Fruit fly (Drosophila melanogaster) whole organism, embryonic: ENCODE measurements around the gene kin17.

Experiments used
- Atf6 ChIP-seq: fragments of 200-800 bp; sonication (Bioruptor generic); IDR thresholded peaks from 2 replicates; pipeline ENCODE4 v1.3.6; 2022; ENCODE audit warnings: missing biosample characterization, missing genetic modification characterization
- BEAF-32 ChIP-seq: fragments of 200-800 bp; sonication (Bioruptor generic); optimal IDR thresholded peaks from 3 replicates; lab custom pipeline; 2017; ENCODE audit warnings: missing biosample characterization, missing genetic modification characterization, mild to moderate bottlenecking, moderate library complexity, missing genetic modification reagents
- CG10431 ChIP-seq: fragments of 200-800 bp; sonication (Bioruptor generic); optimal IDR thresholded peaks from 3 replicates; lab custom pipeline; 2018; ENCODE audit warnings: missing biosample characterization, mild to moderate bottlenecking, missing genetic modification characterization
- CG10565 ChIP-seq: fragments of 200-800 bp; sonication (Bioruptor generic); optimal IDR thresholded peaks from 3 replicates; lab custom pipeline; 2016; ENCODE audit warnings: missing biosample characterization, mild to moderate bottlenecking, missing genetic modification characterization
- CG10959 ChIP-seq: fragments of 200-800 bp; sonication (Bioruptor generic); IDR thresholded peaks from 2 replicates; pipeline ENCODE4 v1.3.6; 2022; ENCODE audit warnings: missing biosample characterization, missing genetic modification characterization
- CG12659 ChIP-seq: fragments of 200-800 bp; sonication (Bioruptor generic); optimal IDR thresholded peaks from 3 replicates; lab custom pipeline; 2017; ENCODE audit warnings: mild to moderate bottlenecking, missing biosample characterization, missing genetic modification reagents, missing genetic modification characterization
- CG13775 ChIP-seq: fragments of 200-800 bp; sonication (Bioruptor generic); optimal IDR thresholded peaks from 3 replicates; lab custom pipeline; 2017; ENCODE audit warnings: missing biosample characterization, mild to moderate bottlenecking, missing genetic modification characterization
- CG13894 ChIP-seq: fragments of 200-800 bp; sonication (Bioruptor generic); optimal IDR thresholded peaks from 3 replicates; lab custom pipeline; 2018; ENCODE audit warnings: missing biosample characterization, mild to moderate bottlenecking, missing genetic modification characterization, moderate library complexity
- CG14710 ChIP-seq: fragments of 200-800 bp; sonication (Bioruptor generic); optimal IDR thresholded peaks from 3 replicates; lab custom pipeline; 2019; ENCODE audit warnings: missing biosample characterization, mild to moderate bottlenecking, missing genetic modification characterization, moderate library complexity
- CG1529 ChIP-seq: fragments of 200-800 bp; sonication (Bioruptor generic); optimal IDR thresholded peaks from 3 replicates; lab custom pipeline; 2018; ENCODE audit warnings: missing biosample characterization, missing genetic modification characterization
- CG16813 ChIP-seq: fragments of 200-800 bp; sonication (Bioruptor generic); IDR thresholded peaks from 3 replicates; pipeline ENCODE4 v1.3.6; 2022; ENCODE audit warnings: missing biosample characterization, missing genetic modification characterization; ENCODE audit not compliant: partially characterized antibody
- CG17612 ChIP-seq: fragments of 200-800 bp; sonication (Bioruptor generic); IDR thresholded peaks from 2 replicates; pipeline ENCODE4 v1.3.6; 2022; ENCODE audit warnings: missing biosample characterization, missing genetic modification characterization
- CG18599 ChIP-seq: fragments of 200-800 bp; sonication (Bioruptor generic); optimal IDR thresholded peaks from 3 replicates; lab custom pipeline; 2017; ENCODE audit warnings: missing biosample characterization, missing genetic modification characterization, mild to moderate bottlenecking, moderate library complexity, missing genetic modification reagents
- CG2199 ChIP-seq: fragments of 200-800 bp; sonication (Bioruptor generic); IDR thresholded peaks from 3 replicates; pipeline ENCODE4 v1.3.6; 2022; ENCODE audit warnings: missing biosample characterization, missing genetic modification characterization
- CG3163 ChIP-seq: fragments of 200-800 bp; sonication (Bioruptor generic); optimal IDR thresholded peaks from 3 replicates; lab custom pipeline; 2016; ENCODE audit warnings: missing biosample characterization, missing genetic modification characterization
- CG33557 ChIP-seq: fragments of 200-800 bp; sonication (Bioruptor generic); optimal IDR thresholded peaks from 2 replicates; lab custom pipeline; 2019; ENCODE audit warnings: missing biosample characterization, mild to moderate bottlenecking, missing genetic modification characterization, moderate library complexity
- CG34224 ChIP-seq: fragments of 200-800 bp; sonication (Bioruptor generic); IDR thresholded peaks from 3 replicates; pipeline ENCODE4 v1.3.6; 2022; ENCODE audit warnings: missing biosample characterization, missing genetic modification characterization; ENCODE audit not compliant: partially characterized antibody
- CG34376 ChIP-seq: fragments of 200-800 bp; sonication (Bioruptor generic); optimal IDR thresholded peaks from 2 replicates; lab custom pipeline; 2018; ENCODE audit warnings: missing biosample characterization, mild to moderate bottlenecking, missing genetic modification characterization
- CG6689 ChIP-seq: fragments of 200-800 bp; sonication (Bioruptor generic); IDR thresholded peaks from 2 replicates; pipeline ENCODE4 v1.3.6; 2022; ENCODE audit warnings: missing biosample characterization, missing genetic modification characterization
- CG6791 ChIP-seq: fragments of 200-800 bp; sonication (Bioruptor generic); IDR thresholded peaks from 3 replicates; pipeline ENCODE4 v1.3.6; 2022; ENCODE audit warnings: missing biosample characterization, missing genetic modification characterization; ENCODE audit not compliant: partially characterized antibody
- CG7372 ChIP-seq: fragments of 200-800 bp; sonication (Bioruptor generic); IDR thresholded peaks from 2 replicates; pipeline ENCODE4 v1.3.6; 2022; ENCODE audit warnings: missing biosample characterization, missing genetic modification characterization
- CkIIα-i1 ChIP-seq: fragments of 200-800 bp; sonication (Bioruptor generic); IDR thresholded peaks from 2 replicates; pipeline ENCODE4 v1.3.6; 2022; ENCODE audit warnings: missing biosample characterization, missing genetic modification characterization
- Ets65A ChIP-seq: fragments of 200-800 bp; sonication (Bioruptor generic); peaks from one replicate; lab custom pipeline; 2016; ENCODE audit warnings: missing biosample characterization, missing genetic modification characterization
- Fer1 ChIP-seq: fragments of 200-800 bp; sonication (Bioruptor generic); optimal IDR thresholded peaks from 2 replicates; lab custom pipeline; 2017; ENCODE audit warnings: missing biosample characterization, mild to moderate bottlenecking, missing genetic modification characterization
- HLHmδ ChIP-seq: fragments of 200-800 bp; sonication (Bioruptor generic); optimal IDR thresholded peaks from 2 replicates; lab custom pipeline; 2018; ENCODE audit warnings: missing biosample characterization, mild to moderate bottlenecking, missing genetic modification characterization, moderate library complexity
- Hmx ChIP-seq: fragments of 200-800 bp; sonication (Bioruptor generic); optimal IDR thresholded peaks from 2 replicates; lab custom pipeline; 2016; ENCODE audit warnings: missing biosample characterization, missing genetic modification characterization
- Kr ChIP-seq: fragments of 200-800 bp; sonication (Bioruptor generic); optimal IDR thresholded peaks from 2 replicates; lab custom pipeline; 2017; ENCODE audit warnings: missing biosample characterization, mild to moderate bottlenecking, missing genetic modification characterization
- Med ChIP-seq: fragments of 200-800 bp; sonication (Bioruptor generic); peaks from one replicate; lab custom pipeline; 2016; ENCODE audit warnings: missing biosample characterization, missing genetic modification characterization, mild to moderate bottlenecking, inconsistent platforms, moderate library complexity
- Meics ChIP-seq: fragments of 200-800 bp; sonication (Bioruptor generic); optimal IDR thresholded peaks from 2 replicates; lab custom pipeline; 2017; ENCODE audit warnings: missing biosample characterization, mild to moderate bottlenecking, missing genetic modification characterization
- Mrtf ChIP-seq: fragments of 200-800 bp; sonication (Bioruptor generic); IDR thresholded peaks from 3 replicates; pipeline ENCODE4 v1.3.6; 2022; ENCODE audit warnings: missing biosample characterization, missing genetic modification characterization
- bbx ChIP-seq: fragments of 200-800 bp; sonication (Bioruptor generic); IDR thresholded peaks from 2 replicates; pipeline ENCODE4 v1.3.6; 2022; ENCODE audit warnings: missing biosample characterization, missing genetic modification characterization; ENCODE audit not compliant: partially characterized antibody
- bsh ChIP-seq, 2 experiments: fragments of 200-800 bp; sonication (Bioruptor generic); optimal IDR thresholded peaks; 2 replicates each; lab custom pipeline; 2017 to 2018; ENCODE audit warnings: mild to moderate bottlenecking in 2 of 2, missing biosample characterization in 2 of 2, missing genetic modification characterization in 2 of 2, moderate library complexity in 1 of 2
- cg ChIP-seq: fragments of 200-800 bp; sonication (Bioruptor generic); optimal IDR thresholded peaks from 3 replicates; lab custom pipeline; 2019; ENCODE audit warnings: missing biosample characterization, mild to moderate bottlenecking, missing genetic modification characterization, moderate library complexity
- ci ChIP-seq: fragments of 200-800 bp; sonication (Bioruptor generic); IDR thresholded peaks from 3 replicates; pipeline ENCODE4 v1.3.6; 2022; ENCODE audit warnings: missing biosample characterization, missing genetic modification characterization
- dmrt99B ChIP-seq: fragments of 200-800 bp; sonication (Bioruptor generic); optimal IDR thresholded peaks from 2 replicates; lab custom pipeline; 2018; ENCODE audit warnings: missing biosample characterization, mild to moderate bottlenecking, missing genetic modification characterization, moderate library complexity
- ems ChIP-seq: fragments of 200-800 bp; sonication (Bioruptor generic); optimal IDR thresholded peaks from 3 replicates; lab custom pipeline; 2016; ENCODE audit warnings: missing biosample characterization, missing genetic modification characterization
- eve ChIP-seq, 2 experiments: fragments of >200 bp; optimal IDR thresholded peaks; 2 replicates each; lab custom pipeline; 2017; ENCODE audit warnings: missing biosample characterization in 2 of 2, missing genetic modification characterization in 2 of 2
- h ChIP-seq: fragments of >200 bp; optimal IDR thresholded peaks from 2 replicates; lab custom pipeline; 2017
- kah ChIP-seq: fragments of 200-800 bp; sonication (Bioruptor generic); optimal IDR thresholded peaks from 2 replicates; lab custom pipeline; 2018; ENCODE audit warnings: missing biosample characterization, mild to moderate bottlenecking, missing genetic modification characterization
- lbe ChIP-seq: fragments of 200-800 bp; sonication (Bioruptor generic); optimal IDR thresholded peaks from 2 replicates; lab custom pipeline; 2016; ENCODE audit warnings: missing biosample characterization, mild to moderate bottlenecking, missing genetic modification characterization
- org-1 ChIP-seq: fragments of 200-800 bp; sonication (Bioruptor generic); optimal IDR thresholded peaks from 2 replicates; lab custom pipeline; 2017; ENCODE audit warnings: missing biosample characterization, missing genetic modification characterization
- pfk ChIP-seq: fragments of 200-800 bp; sonication (Bioruptor generic); optimal IDR thresholded peaks from 2 replicates; lab custom pipeline; 2018; ENCODE audit warnings: missing biosample characterization, mild to moderate bottlenecking, missing genetic modification characterization, moderate library complexity
- row ChIP-seq: fragments of 200-800 bp; sonication (Bioruptor generic); IDR thresholded peaks from 3 replicates; pipeline ENCODE4 v1.3.6; 2022; ENCODE audit warnings: missing biosample characterization, missing genetic modification characterization
- sens ChIP-seq: fragments of 200-800 bp; sonication (Bioruptor generic); peaks from one replicate; lab custom pipeline; 2016; ENCODE audit warnings: missing biosample characterization, missing genetic modification characterization
- sqz ChIP-seq: fragments of 200-800 bp; sonication (Bioruptor generic); optimal IDR thresholded peaks from 3 replicates; lab custom pipeline; 2018; ENCODE audit warnings: missing biosample characterization, mild to moderate bottlenecking, missing genetic modification characterization

Gene kin17

dm6 chr3L:20402665-20403492 is 46.3 kb downstream of the kin17 start (continued):
- TF ChIP-seq CG6791 (GFP tag; lab: Robert Waterston, UW) (0 out of 3 replicates have a peak, but pooled peaks have one; percentile 36), CG14710 (tag; lab: Kevin White, UChicago) (peak; percentile 73), Kr (no peak), CG17612 (no peak), CG33557 (GFP tag; lab: Kevin White, UChicago) (peak; percentile 43), CG10431 (GFP tag; lab: Kevin White, UChicago) (no peak), kah (GFP tag; lab: Kevin White, UChicago) (no peak), CG34224 (GFP tag; lab: Robert Waterston, UW) (no peak), pfk (GFP tag; lab: Kevin White, UChicago) (no peak), bsh (GFP tag; optimal IDR thresholded peaks at IDR 0.05; lab: Kevin White, UChicago) (peak in 1 of 2 experiments; percentile 2), CG3163 (no peak)

- no peak for TF ChIP-seq CG7372 (GFP tag; lab: Robert Waterston, UW)
- no peak for TF ChIP-seq Hmx (GFP tag; lab: Kevin White, UChicago)
- TF ChIP-seq BEAF-32, result no peak
- TF ChIP-seq Meics (GFP tag; lab: Kevin White, UChicago), result no peak
- TF ChIP-seq dmrt99B (tag; lab: Kevin White, UChicago), result no peak
- no peak for TF ChIP-seq CG18599 (GFP tag; lab: Kevin White, UChicago)
- TF ChIP-seq CG12659 (GFP tag; lab: Kevin White, UChicago), result no peak
- TF ChIP-seq CG1529 (GFP tag; lab: Kevin White, UChicago), result no peak
- TF ChIP-seq CG10565 (GFP tag; lab: Kevin White, UChicago), result no peak
- peak; percentile 76 for TF ChIP-seq CG13894 (tag; lab: Kevin White, UChicago)
- peak; percentile 9 for TF ChIP-seq sqz
- TF ChIP-seq Mrtf (GFP tag; lab: Robert Waterston, UW), result no peak
- TF ChIP-seq sens, result peak; percentile 69
- 0 out of 3 replicates have a peak, but pooled peaks have one; percentile 32 for TF ChIP-seq CG16813 (GFP tag; lab: Robert Waterston, UW)
- TF ChIP-seq Atf6, result no peak
- peak; percentile 29 for TF ChIP-seq lbe (GFP tag; lab: Kevin White, UChicago)
- TF ChIP-seq CG14710 (tag; lab: Kevin White, UChicago), result no peak
- no peak for TF ChIP-seq CG17612
- TF ChIP-seq ci (GFP tag; lab: Robert Waterston, UW), result 0 out of 3 replicates have a peak, but pooled peaks have one; percentile 27
- peak; percentile 68 for TF ChIP-seq Med
- TF ChIP-seq CkIIα-i1 (GFP tag; lab: Robert Waterston, UW), result no peak
- TF ChIP-seq Fer1, result no peak
- no peak for TF ChIP-seq ems (GFP tag; lab: Kevin White, UChicago)
- TF ChIP-seq HLHmδ (GFP tag; lab: Kevin White, UChicago), result no peak
- TF ChIP-seq Ets65A (GFP tag; lab: Kevin White, UChicago), result peak; percentile 48
- no peak for TF ChIP-seq bbx (GFP tag; lab: Robert Waterston, UW)
- no peak for TF ChIP-seq CG34376 (GFP tag; lab: Kevin White, UChicago)
- TF ChIP-seq row (GFP tag; lab: Robert Waterston, UW), result peak; percentile 27; the same call in 1 of the 3 replicates
- TF ChIP-seq org-1 (GFP tag; lab: Kevin White, UChicago), result no peak
- peak; percentile 15 for TF ChIP-seq CG13775 (GFP tag; lab: Kevin White, UChicago)
- TF ChIP-seq h (lab: Kevin White, UChicago), result no peak
- 0 out of 3 replicates have a peak, but pooled peaks have one; percentile 0 for TF ChIP-seq CG2199 (GFP tag; lab: Robert Waterston, UW)
- no peak for TF ChIP-seq CG10959 (GFP tag; lab: Robert Waterston, UW)
- peak in 1 of 2 experiments; percentile 48 for TF ChIP-seq eve (GFP tag; optimal IDR thresholded peaks at IDR 0.05; lab: Kevin White, UChicago)
- TF ChIP-seq CG6689, result peak; percentile 20; the same call in 1 of the 2 replicates
- no peak for TF ChIP-seq cg
Measured at dm6 chr3L:20403493-20404379, 47.1 kb downstream of the kin17 start.
